Worm (Caenorhabditis elegans): ENCODE data around the gene ZK643.5.

ce11 chrIII:9004658-9005057 is 48.7 kb upstream of the ZK643.5 start:
- TF ChIP-seq dao-5 (tag; optimal IDR thresholded peaks at IDR 0.05): no peak
- no peak for TF ChIP-seq W03F9.2 (tag; optimal IDR thresholded peaks at IDR 0.05)
- TF ChIP-seq him-1 (tag; optimal IDR thresholded peaks at IDR 0.05): no peak
